Fruit fly (Drosophila melanogaster) whole organism, embryonic: ENCODE measurements around the gene CG34028.

Experiments used
- Atf3 ChIP-seq: fragments of 200-800 bp; sonication (Bioruptor generic); optimal IDR thresholded peaks from 3 replicates; lab custom pipeline; 2016; ENCODE audit warnings: missing biosample characterization, missing genetic modification characterization
- Awh ChIP-seq: fragments of 200-800 bp; sonication (Bioruptor generic); IDR thresholded peaks from 2 replicates; pipeline ENCODE4, ENCODE4 v1.3.6; 2022; ENCODE audit warnings: missing biosample characterization, missing genetic modification characterization
- Blimp-1 ChIP-seq: fragments of 200-800 bp; sonication (Bioruptor generic); optimal IDR thresholded peaks from 3 replicates; lab custom pipeline; 2018; ENCODE audit warnings: missing biosample characterization, missing genetic modification characterization, mild to moderate bottlenecking, moderate library complexity, missing genetic modification reagents
- CG10267 ChIP-seq: fragments of 200-800 bp; sonication (Bioruptor generic); optimal IDR thresholded peaks from 2 replicates; lab custom pipeline; 2018; ENCODE audit warnings: missing biosample characterization, mild to moderate bottlenecking, missing genetic modification characterization, moderate library complexity
- CG10654 ChIP-seq: fragments of 200-800 bp; sonication (Bioruptor generic); optimal IDR thresholded peaks from 2 replicates; lab custom pipeline; 2016; ENCODE audit warnings: missing biosample characterization, missing genetic modification characterization
- CG11456 ChIP-seq: fragments of 200-800 bp; sonication (Bioruptor generic); IDR thresholded peaks from 3 replicates; pipeline ENCODE4 v1.3.6; 2022; ENCODE audit warnings: missing biosample characterization, missing genetic modification characterization
- CG11695 ChIP-seq: fragments of 200-800 bp; sonication (Bioruptor generic); IDR thresholded peaks from 3 replicates; pipeline ENCODE4 v1.3.6; 2022; ENCODE audit warnings: missing biosample characterization, missing genetic modification characterization
- CG1233 ChIP-seq: fragments of 200-800 bp; sonication (Bioruptor generic); optimal IDR thresholded peaks from 4 replicates; lab custom pipeline; 2018; ENCODE audit warnings: missing biosample characterization, mild to moderate bottlenecking, missing genetic modification characterization
- CG13894 ChIP-seq: fragments of 200-800 bp; sonication (Bioruptor generic); optimal IDR thresholded peaks from 3 replicates; lab custom pipeline; 2018; ENCODE audit warnings: missing biosample characterization, mild to moderate bottlenecking, missing genetic modification characterization, moderate library complexity
- CG17186 ChIP-seq: fragments of 200-800 bp; sonication (Bioruptor generic); optimal IDR thresholded peaks from 3 replicates; lab custom pipeline; 2017; ENCODE audit warnings: missing biosample characterization, missing genetic modification reagents, missing genetic modification characterization
- CG17829 ChIP-seq: fragments of 200-800 bp; optimal IDR thresholded peaks from 2 replicates; lab custom pipeline; 2019; ENCODE audit warnings: missing biosample characterization, mild to moderate bottlenecking, missing genetic modification characterization, moderate library complexity
- CG1792 ChIP-seq: fragments of 200-800 bp; sonication (Bioruptor generic); optimal IDR thresholded peaks from 2 replicates; lab custom pipeline; 2016; ENCODE audit warnings: missing biosample characterization, missing genetic modification characterization
- CG18011 ChIP-seq: fragments of 200-800 bp; sonication (Bioruptor generic); optimal IDR thresholded peaks from 2 replicates; lab custom pipeline; 2017; ENCODE audit warnings: missing biosample characterization, missing genetic modification characterization, mild to moderate bottlenecking, moderate library complexity, missing genotype
- CG18262 ChIP-seq: fragments of 200-800 bp; optimal IDR thresholded peaks from 3 replicates; lab custom pipeline; 2019; ENCODE audit warnings: missing biosample characterization, mild to moderate bottlenecking, missing genetic modification characterization, moderate library complexity
- CG2889 ChIP-seq: fragments of 200-800 bp; sonication (Bioruptor generic); IDR thresholded peaks from 3 replicates; pipeline ENCODE4 v1.3.6; 2022; ENCODE audit warnings: missing biosample characterization, missing genetic modification characterization
- CG32772 ChIP-seq: fragments of 200-800 bp; sonication (Bioruptor generic); IDR thresholded peaks from 2 replicates; pipeline ENCODE4 v1.3.6; 2022; ENCODE audit warnings: missing biosample characterization, missing genetic modification characterization
- CG33213 ChIP-seq: fragments of 200-800 bp; sonication (Bioruptor generic); optimal IDR thresholded peaks from 3 replicates; lab custom pipeline; 2016; ENCODE audit warnings: missing biosample characterization, missing genetic modification characterization
- CG6689 ChIP-seq: fragments of 200-800 bp; sonication (Bioruptor generic); IDR thresholded peaks from 2 replicates; pipeline ENCODE4 v1.3.6; 2022; ENCODE audit warnings: missing biosample characterization, missing genetic modification characterization
- CG7928 ChIP-seq: fragments of 200-800 bp; sonication (Bioruptor generic); optimal IDR thresholded peaks from 2 replicates; lab custom pipeline; 2017; ENCODE audit warnings: missing biosample characterization, mild to moderate bottlenecking, missing genetic modification characterization
- CG8290 ChIP-seq, 3 experiments: fragments of 200-800 bp; sonication (Bioruptor generic); optimal IDR thresholded peaks; 2 replicates each; lab custom pipeline; 2016 to 2019; ENCODE audit warnings: missing biosample characterization in 3 of 3, missing genetic modification characterization in 3 of 3, mild to moderate bottlenecking in 2 of 3, moderate library complexity in 1 of 3
- CHES-1-like ChIP-seq: fragments of 200-800 bp; sonication (Bioruptor generic); optimal IDR thresholded peaks from 2 replicates; lab custom pipeline; 2016; ENCODE audit warnings: missing biosample characterization, missing genetic modification characterization
- D19A ChIP-seq: fragments of 200-800 bp; optimal IDR thresholded peaks from 3 replicates; lab custom pipeline; 2019; ENCODE audit warnings: missing biosample characterization, mild to moderate bottlenecking, missing genetic modification characterization, moderate library complexity
- Dad ChIP-seq: fragments of 200-800 bp; sonication (Bioruptor generic); optimal IDR thresholded peaks from 3 replicates; lab custom pipeline; 2016; ENCODE audit warnings: missing biosample characterization, missing genetic modification characterization
- E2f2 ChIP-seq: fragments of 200-800 bp; sonication (Bioruptor generic); IDR thresholded peaks from 2 replicates; pipeline ENCODE4 v1.3.6; 2022; ENCODE audit warnings: missing biosample characterization, missing genetic modification characterization
- Gug ChIP-seq: fragments of 200-800 bp; sonication (Bioruptor generic); IDR thresholded peaks from 4 replicates; pipeline ENCODE4 v1.3.6; 2022; ENCODE audit warnings: missing biosample characterization, missing genetic modification characterization
- HmgD ChIP-seq: fragments of 200-800 bp; sonication (Bioruptor generic); optimal IDR thresholded peaks from 3 replicates; lab custom pipeline; 2016; ENCODE audit warnings: missing biosample characterization, missing genetic modification characterization
- Hr3 ChIP-seq: fragments of 200-800 bp; sonication (Bioruptor generic); optimal IDR thresholded peaks from 3 replicates; lab custom pipeline; 2016; ENCODE audit warnings: missing biosample characterization, missing genetic modification characterization
- Hr39 ChIP-seq: fragments of >200 bp; optimal IDR thresholded peaks from 2 replicates; lab custom pipeline; 2017
- Hr78 ChIP-seq, 2 experiments: fragments of 200-800 bp in 1 of 2; fragments of >200 bp in 1 of 2; sonication (Bioruptor generic) in 1 of 2; optimal IDR thresholded peaks; 2 replicates each; lab custom pipeline; 2017 to 2019; ENCODE audit warnings: missing biosample characterization in 2 of 2, missing genetic modification characterization in 2 of 2, mild to moderate bottlenecking in 1 of 2, moderate library complexity in 1 of 2
- MESR4 ChIP-seq: fragments of 200-800 bp; sonication (Bioruptor generic); optimal IDR thresholded peaks from 2 replicates; lab custom pipeline; 2018; ENCODE audit warnings: missing biosample characterization, mild to moderate bottlenecking, missing genetic modification characterization, moderate library complexity
- Mrtf ChIP-seq: fragments of 200-800 bp; sonication (Bioruptor generic); IDR thresholded peaks from 3 replicates; pipeline ENCODE4 v1.3.6; 2022; ENCODE audit warnings: missing biosample characterization, missing genetic modification characterization
- Nf-YB ChIP-seq: fragments of 200-800 bp; sonication (Bioruptor generic); optimal IDR thresholded peaks from 3 replicates; lab custom pipeline; 2019; ENCODE audit warnings: missing biosample characterization, mild to moderate bottlenecking, missing genetic modification characterization, moderate library complexity
- Sox102F ChIP-seq: fragments of 200-800 bp; sonication (Bioruptor generic); optimal IDR thresholded peaks from 2 replicates; lab custom pipeline; 2018; ENCODE audit warnings: missing biosample characterization, mild to moderate bottlenecking, missing genetic modification characterization, moderate library complexity
- Sry-δ ChIP-seq: fragments of 200-800 bp; sonication (Bioruptor generic); optimal IDR thresholded peaks from 2 replicates; lab custom pipeline; 2016; ENCODE audit warnings: missing biosample characterization, missing genetic modification characterization
- Trl ChIP-seq, 3 experiments: fragments of >200 bp in 2 of 3; fragments of 200-800 bp in 1 of 3; sonication (Bioruptor generic) in 1 of 3; optimal IDR thresholded peaks; 2 replicates in 1 of 3; 3 replicates in 2 of 3; lab custom pipeline; 2016 to 2017; ENCODE audit warnings: missing biosample characterization in 1 of 3, missing genetic modification characterization in 1 of 3
- ash1 ChIP-seq: fragments of 200-800 bp; sonication (Bioruptor generic); optimal IDR thresholded peaks from 2 replicates; lab custom pipeline; 2018; ENCODE audit warnings: missing biosample characterization, mild to moderate bottlenecking, missing genetic modification characterization
- ci ChIP-seq: fragments of 200-800 bp; sonication (Bioruptor generic); IDR thresholded peaks from 3 replicates; pipeline ENCODE4 v1.3.6; 2022; ENCODE audit warnings: missing biosample characterization, missing genetic modification characterization
- corto ChIP-seq: fragments of 200-800 bp; sonication (Bioruptor generic); optimal IDR thresholded peaks from 2 replicates; lab custom pipeline; 2016; ENCODE audit warnings: missing biosample characterization, mild to moderate bottlenecking, missing genetic modification characterization, moderate library complexity
- dan ChIP-seq: fragments of 200-800 bp; sonication (Bioruptor generic); IDR thresholded peaks from 2 replicates; pipeline ENCODE4 v1.3.6; 2022; ENCODE audit warnings: missing biosample characterization, missing genetic modification characterization
- dmrt11E ChIP-seq: fragments of 200-800 bp; sonication (Bioruptor generic); optimal IDR thresholded peaks from 3 replicates; lab custom pipeline; 2018; ENCODE audit warnings: missing biosample characterization, mild to moderate bottlenecking, missing genetic modification characterization, moderate library complexity
- gem ChIP-seq: fragments of 200-800 bp; sonication (Bioruptor generic); optimal IDR thresholded peaks from 2 replicates; lab custom pipeline; 2019; ENCODE audit warnings: missing biosample characterization, mild to moderate bottlenecking, missing genetic modification characterization, moderate library complexity
- lola ChIP-seq, 3 experiments: fragments of >200 bp in 2 of 3; fragments of 200-800 bp in 1 of 3; sonication (Bioruptor generic) in 1 of 3; optimal IDR thresholded peaks; 2 replicates each; lab custom pipeline; 2017 to 2019; ENCODE audit warnings: missing biosample characterization in 3 of 3, missing genetic modification characterization in 3 of 3, mild to moderate bottlenecking in 1 of 3, moderate library complexity in 1 of 3
- pnt ChIP-seq: fragments of 200-800 bp; sonication (Bioruptor generic); optimal IDR thresholded peaks from 3 replicates; lab custom pipeline; 2016; ENCODE audit warnings: missing biosample characterization, missing genetic modification characterization
- scrt ChIP-seq: fragments of 200-800 bp; sonication (Bioruptor generic); optimal IDR thresholded peaks from 2 replicates; lab custom pipeline; 2018; ENCODE audit warnings: missing biosample characterization, mild to moderate bottlenecking, missing genetic modification characterization, moderate library complexity
- slou ChIP-seq: fragments of 200-800 bp; sonication (Bioruptor generic); optimal IDR thresholded peaks from 3 replicates; lab custom pipeline; 2016; ENCODE audit warnings: missing biosample characterization, missing genetic modification characterization
- tio ChIP-seq: fragments of 200-800 bp; sonication (Bioruptor generic); optimal IDR thresholded peaks from 2 replicates; lab custom pipeline; 2017; ENCODE audit warnings: missing biosample characterization, missing genetic modification characterization, inconsistent platforms
- tup ChIP-seq: fragments of 200-800 bp; sonication (Bioruptor generic); optimal IDR thresholded peaks from 2 replicates; lab custom pipeline; 2016; ENCODE audit warnings: missing biosample characterization, mild to moderate bottlenecking, missing genetic modification characterization, moderate library complexity
- tx ChIP-seq: fragments of 200-800 bp; sonication (Bioruptor generic); optimal IDR thresholded peaks from 2 replicates; lab custom pipeline; 2016; ENCODE audit warnings: missing biosample characterization, missing genetic modification characterization

Gene CG34028

DNA sequence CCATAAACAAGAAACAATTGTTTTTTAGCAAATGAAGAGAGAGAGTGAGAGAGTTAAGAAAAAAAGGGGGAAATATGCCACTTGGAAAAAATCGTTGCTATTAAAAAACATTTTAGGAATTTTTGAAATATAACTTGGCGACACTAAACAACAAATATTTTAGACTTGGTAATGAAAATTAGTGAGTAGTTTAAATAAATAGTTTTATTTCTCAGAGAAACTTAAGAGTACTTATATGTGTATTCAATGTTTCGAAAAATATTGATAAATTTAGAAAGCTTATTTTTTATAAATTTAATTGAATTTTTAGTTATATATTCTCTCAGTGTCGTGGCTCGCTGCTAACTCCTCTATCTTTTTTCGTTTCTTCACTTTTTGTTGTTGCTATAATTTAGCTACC, 25.4 kb upstream of the CG34028 start (continued):
- TF ChIP-seq gem (tag; lab: Kevin White, UChicago) (peak; percentile 62), lola (GFP tag; optimal IDR thresholded peaks at IDR 0.05; lab: Kevin White, UChicago) (peak in 1 of 3 experiments; percentile 19), D19A (tag; lab: Kevin White, UChicago) (peak; percentile 22), CG6689 (GFP tag; lab: Robert Waterston, UW) (0 out of 2 replicates have a peak, but pooled peaks have one; percentile 10), CG17829 (tag; lab: Kevin White, UChicago) (peak; percentile 36), Sox102F (GFP tag; lab: Kevin White, UChicago) (peak; percentile 54), CG18262 (peak; percentile 60), dmrt11E (tag; lab: Kevin White, UChicago) (peak; percentile 14), CG10654 (no peak), Blimp-1 (GFP tag; lab: Kevin White, UChicago) (peak; percentile 45)
- TF ChIP-seq, all 482 proteins: peak for 41

DNA sequence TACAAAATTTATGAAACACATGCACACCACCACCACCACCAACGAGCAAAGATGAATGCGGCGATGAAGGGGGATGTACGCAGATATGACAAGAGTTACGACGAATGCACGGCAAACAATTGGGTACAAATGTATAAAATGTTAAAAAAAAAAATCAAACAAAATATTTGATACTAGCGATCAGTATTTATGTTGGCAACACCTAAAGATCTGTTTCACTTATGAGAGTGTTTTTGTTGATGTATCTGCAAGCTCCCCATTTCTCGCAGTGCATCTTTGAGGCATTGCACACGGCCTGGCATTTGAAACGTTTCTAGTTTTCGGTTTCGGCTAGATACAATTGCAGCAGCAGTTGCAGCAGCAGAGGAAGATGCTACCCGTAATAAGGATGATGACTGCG, 24.5 kb upstream of the CG34028 start:
- peak; percentile 34 for TF ChIP-seq scrt (GFP tag; lab: Kevin White, UChicago)
- TF ChIP-seq tx, result peak; percentile 50
- peak; percentile 52; the same call in 1 of the 3 replicates for TF ChIP-seq CG2889 (GFP tag; lab: Robert Waterston, UW)
- TF ChIP-seq Hr39 (lab: Kevin White, UChicago), result no peak
- peak; percentile 39; the same call in 1 of the 4 replicates for TF ChIP-seq Gug (GFP tag; lab: Robert Waterston, UW)
- peak; percentile 67 for TF ChIP-seq CG32772 (GFP tag; lab: Robert Waterston, UW)
- no peak for TF ChIP-seq ash1 (GFP tag; lab: Kevin White, UChicago)
- no peak for TF ChIP-seq Hr78 (GFP tag; optimal IDR thresholded peaks at IDR 0.05; lab: Kevin White, UChicago)
- peak; percentile 61 for TF ChIP-seq CG33213
- TF ChIP-seq slou (GFP tag; lab: Kevin White, UChicago), result peak; percentile 66
- TF ChIP-seq dan (GFP tag; lab: Robert Waterston, UW), result peak; percentile 60; the same call in 1 of the 2 replicates
- TF ChIP-seq CG8290 (GFP tag; optimal IDR thresholded peaks at IDR 0.05; lab: Kevin White, UChicago), result peak; percentile 47
- TF ChIP-seq CG8290 (tag; optimal IDR thresholded peaks at IDR 0.05; lab: Kevin White, UChicago), result peak in 1 of 2 experiments; percentile 47
- peak; percentile 1 for TF ChIP-seq HmgD (GFP tag; lab: Kevin White, UChicago)
- peak; percentile 42 for TF ChIP-seq Sry-δ (GFP tag; lab: Kevin White, UChicago)
- peak; percentile 66 for TF ChIP-seq CG1233
- TF ChIP-seq Dad (GFP tag; lab: Kevin White, UChicago), result peak; percentile 60
- peak; percentile 82 for TF ChIP-seq ci (GFP tag; lab: Robert Waterston, UW)
- no peak for TF ChIP-seq CG18011 (GFP tag; lab: Kevin White, UChicago)
- TF ChIP-seq CG13894 (tag; lab: Kevin White, UChicago), result no peak
- TF ChIP-seq CHES-1-like (GFP tag; lab: Kevin White, UChicago), result peak; percentile 43
- TF ChIP-seq tio, result peak; percentile 76
- no peak for TF ChIP-seq Trl (optimal IDR thresholded peaks at IDR 0.05; lab: Kevin White, UChicago)
- TF ChIP-seq Trl (GFP tag; optimal IDR thresholded peaks at IDR 0.05; lab: Kevin White, UChicago), result peak; percentile 73
- peak; percentile 85 for TF ChIP-seq Atf3
- TF ChIP-seq Awh (GFP tag; lab: Robert Waterston, UW), result peak; percentile 77
- TF ChIP-seq Nf-YB (GFP tag; lab: Kevin White, UChicago), result peak; percentile 42
- peak; percentile 79 for TF ChIP-seq CG10267
- no peak for TF ChIP-seq MESR4 (GFP tag; lab: Kevin White, UChicago)
- TF ChIP-seq tup (GFP tag; lab: Kevin White, UChicago), result peak; percentile 6
- peak; percentile 60; the same call in 2 of the 3 replicates for TF ChIP-seq CG11456 (GFP tag; lab: Robert Waterston, UW)
- peak; percentile 74 for TF ChIP-seq Hr3 (GFP tag; lab: Kevin White, UChicago)
- peak; percentile 32 for TF ChIP-seq CG1792 (GFP tag; lab: Kevin White, UChicago)
- TF ChIP-seq E2f2 (GFP tag; lab: Robert Waterston, UW), result peak; percentile 32; the same call in 1 of the 2 replicates
- peak; percentile 79 for TF ChIP-seq pnt
- TF ChIP-seq Mrtf (GFP tag; lab: Robert Waterston, UW), result peak; percentile 74
- TF ChIP-seq corto (GFP tag; lab: Kevin White, UChicago), result no peak
- TF ChIP-seq CG7928 (GFP tag; lab: Kevin White, UChicago), result no peak
- peak; percentile 39 for TF ChIP-seq CG17186 (GFP tag; lab: Kevin White, UChicago)
- peak; percentile 61; the same call in 2 of the 3 replicates for TF ChIP-seq CG11695
